Worm (Caenorhabditis elegans) whole organism, young adult: ENCODE results near the gene Y40A1A.2.

ENCODE experiments used
- C06A6.2 ChIP-seq: fragments of 200-800 bp; sonication (Bioruptor generic); conservative IDR thresholded peaks from 2 replicates; pipeline ENCODE4 v1.3.6; 2022; ENCODE audit warnings: missing genetic modification characterization, missing compliant biosample characterization
- C17E4.6 ChIP-seq: fragments of 200-800 bp; sonication (Bioruptor generic); IDR thresholded peaks from 2 replicates; pipeline ENCODE4 v1.3.6; 2022; ENCODE audit warnings: missing genetic modification reagents, missing genetic modification characterization, missing compliant biosample characterization
- Y53F4B.3 ChIP-seq: fragments of 200-800 bp; sonication (Bioruptor generic); IDR thresholded peaks from 2 replicates; pipeline ENCODE4 v1.3.6; 2022; ENCODE audit warnings: missing genetic modification reagents, missing genetic modification characterization, missing compliant biosample characterization
- Y79H2A.3 ChIP-seq: fragments of 200-800 bp; sonication (Bioruptor generic); conservative IDR thresholded peaks from 2 replicates; pipeline ENCODE4 v1.3.6; 2022; ENCODE audit warnings: missing genetic modification reagents, missing genetic modification characterization, missing compliant biosample characterization
- atf-7 ChIP-seq: sonication (generic microtip); optimal IDR thresholded peaks from 2 replicates; lab custom pipeline; 2017; ENCODE audit warnings: mild to moderate bottlenecking, missing genetic modification characterization, missing compliant biosample characterization
- attf-6 ChIP-seq: fragments of 200-800 bp; sonication (Bioruptor generic); IDR thresholded peaks from 2 replicates; pipeline ENCODE4 v1.3.6; 2022; ENCODE audit warnings: missing genetic modification reagents, missing genetic modification characterization, missing compliant biosample characterization
- ceh-91 ChIP-seq: fragments of 200-800 bp; sonication (Bioruptor generic); IDR thresholded peaks from 2 replicates; pipeline ENCODE4 v1.3.6; 2022; ENCODE audit warnings: missing genetic modification reagents, missing genetic modification characterization, missing compliant biosample characterization
- egl-18 ChIP-seq: fragments of 200-800 bp; sonication (Bioruptor generic); IDR thresholded peaks from 2 replicates; pipeline ENCODE4 v1.3.6; 2022; ENCODE audit warnings: missing genetic modification reagents, missing genetic modification characterization, missing compliant biosample characterization
- let-526 ChIP-seq: fragments of 200-800 bp; sonication (Bioruptor generic); IDR thresholded peaks from 2 replicates; pipeline ENCODE4 v1.3.6; 2022; ENCODE audit warnings: missing genetic modification reagents, missing genetic modification characterization, missing compliant biosample characterization
- lsy-27 ChIP-seq: sonication (generic microtip); optimal IDR thresholded peaks from 2 replicates; lab custom pipeline; 2017; ENCODE audit warnings: missing genetic modification characterization, mild to moderate bottlenecking, missing compliant biosample characterization, antibody characterized with exemption, missing genotype, borderline replicate concordance; ENCODE audit not compliant: insufficient read depth
- mes-4 ChIP-seq: sonication (generic microtip); optimal IDR thresholded peaks from 2 replicates; lab custom pipeline; 2016; ENCODE audit warnings: missing genotype, missing genetic modification characterization, missing compliant biosample characterization
- nfya-2 ChIP-seq: fragments of 200-800 bp; sonication (Bioruptor generic); IDR thresholded peaks from 2 replicates; pipeline ENCODE4 v1.3.6; 2022; ENCODE audit warnings: missing genetic modification reagents, missing genetic modification characterization, missing compliant biosample characterization
- nhr-179 ChIP-seq: sonication (generic microtip); optimal IDR thresholded peaks from 2 replicates; lab custom pipeline; 2016; ENCODE audit warnings: mild to moderate bottlenecking, missing genetic modification characterization, missing compliant biosample characterization
- rpc-1 ChIP-seq, 2 experiments: fragments of 150-350 bp in 1 of 2; sonication (generic microtip) in 1 of 2; optimal IDR thresholded peaks; 2 replicates each; lab custom pipeline; 2014 to 2018; ENCODE audit warnings: missing biosample characterization in 1 of 2, missing genetic modification characterization in 1 of 2, missing genetic modification reagents in 1 of 2, missing genotype in 1 of 2
- snpc-1.1 ChIP-seq: sonication (generic microtip); optimal IDR thresholded peaks from 2 replicates; lab custom pipeline; 2017; ENCODE audit warnings: missing genetic modification characterization, mild to moderate bottlenecking, missing compliant biosample characterization, antibody characterized with exemption, moderate library complexity, missing genotype, missing genetic modification reagents; ENCODE audit not compliant: insufficient read depth
- xnd-1 ChIP-seq: sonication (generic microtip); optimal IDR thresholded peaks from 2 replicates; lab custom pipeline; 2016; ENCODE audit warnings: missing genotype, missing genetic modification reagents, missing genetic modification characterization, missing compliant biosample characterization

Y40A1A.2 gene

ce11 chrX:2039358-2039757, 48.8 kb downstream of the Y40A1A.2 start, which contains the start of gene smex-2:
Gene smex-2 (minus strand): TSS chrX:2039458.
- TF ChIP-seq snpc-1.1 (tag; lab: Kevin White, UChicago) = no peak
- TF ChIP-seq xnd-1 (tag; lab: Kevin White, UChicago) = no peak
- TF ChIP-seq nfya-2 = no peak
- no peak for TF ChIP-seq let-526 (GFP tag; lab: Robert Waterston, UW)
- no peak for TF ChIP-seq Y53F4B.3
- TF ChIP-seq egl-18 (GFP tag; lab: Robert Waterston, UW) = no peak
- no peak for TF ChIP-seq attf-6 (GFP tag; lab: Robert Waterston, UW)
- no peak for TF ChIP-seq lsy-27 (tag; lab: Kevin White, UChicago)
- TF ChIP-seq ceh-91 (GFP tag; lab: Robert Waterston, UW) = no peak

ce11 chrX:2040877-2041276, 50.3 kb downstream of the Y40A1A.2 start:
- no peak for TF ChIP-seq C06A6.2
- TF ChIP-seq C17E4.6 (GFP tag; lab: Robert Waterston, UW) = no peak
- no peak for TF ChIP-seq rpc-1 (optimal IDR thresholded peaks at IDR 0.05; lab: Kevin White, UChicago)
- TF ChIP-seq rpc-1 (tag; optimal IDR thresholded peaks at IDR 0.05; lab: Kevin White, UChicago) = peak; percentile 26
- TF ChIP-seq mes-4 = no peak
- TF ChIP-seq nhr-179 (tag; lab: Kevin White, UChicago) = no peak
- no peak for TF ChIP-seq atf-7
- TF ChIP-seq Y79H2A.3 (GFP tag; lab: Robert Waterston, UW) = no peak
- TF ChIP-seq, all 124 proteins: peak for 1
